Worm (Caenorhabditis elegans): ENCODE data around the gene ucr-2.2.

Gene ucr-2.2

ce11 chrX:15173303-15173904, at the start of gene ucr-2.2:
ucr-2.2 (plus strand) TSS chrX:15173904.
- TF ChIP-seq unc-3 (GFP tag; conservative IDR thresholded peaks at IDR 0.05): no peak
- no peak for TF ChIP-seq unc-3 (tag; optimal IDR thresholded peaks at IDR 0.05)
- no peak for TF ChIP-seq dmd-4 (tag; optimal IDR thresholded peaks at IDR 0.05; ENCODE audit: borderline replicate concordance)
- peak; percentile 33 for TF ChIP-seq unc-42 (tag; optimal IDR thresholded peaks at IDR 0.05)
- TF ChIP-seq sox-2 (GFP tag; IDR thresholded peaks at IDR 0.05): no peak
- TF ChIP-seq sox-4 (tag; optimal IDR thresholded peaks at IDR 0.05): peak; percentile 29
- no peak for TF ChIP-seq hlh-6 (tag; optimal IDR thresholded peaks at IDR 0.05)
- peak; percentile 45 for TF ChIP-seq tbx-2 (tag; optimal IDR thresholded peaks at IDR 0.05)
- no peak for TF ChIP-seq hlh-30 (tag; optimal IDR thresholded peaks at IDR 0.05; ENCODE audit: insufficient read depth)
- no peak for TF ChIP-seq ceh-24 (tag; optimal IDR thresholded peaks at IDR 0.05)
- TF ChIP-seq nhr-232 (tag; optimal IDR thresholded peaks at IDR 0.05): no peak
- TF ChIP-seq sdc-2 (tag; optimal IDR thresholded peaks at IDR 0.05): peak; percentile 22
- no peak for TF ChIP-seq pax-1 (tag; optimal IDR thresholded peaks at IDR 0.05)
- TF ChIP-seq madf-2 (tag; optimal IDR thresholded peaks at IDR 0.05): peak; percentile 52
- TF ChIP-seq ceh-31 (tag; optimal IDR thresholded peaks at IDR 0.05): no peak
- TF ChIP-seq ceh-34 (tag; optimal IDR thresholded peaks at IDR 0.05): no peak
- TF ChIP-seq ttx-3 (tag; optimal IDR thresholded peaks at IDR 0.05): no peak
- peak; percentile 33 for TF ChIP-seq unc-86 (tag; optimal IDR thresholded peaks at IDR 0.05)
- TF ChIP-seq ceh-9 (tag; optimal IDR thresholded peaks at IDR 0.05): no peak
- TF ChIP-seq ets-4 (tag; optimal IDR thresholded peaks at IDR 0.05): peak; percentile 8
- TF ChIP-seq zip-5 (tag; optimal IDR thresholded peaks at IDR 0.05): no peak
- peak; percentile 2 for TF ChIP-seq C38D4.7 (GFP tag; optimal IDR thresholded peaks at IDR 0.05)
- peak; percentile 27 for TF ChIP-seq ceh-14 (tag; optimal IDR thresholded peaks at IDR 0.05)
- TF ChIP-seq odd-2 (tag; optimal IDR thresholded peaks at IDR 0.05): no peak
- peak; percentile 32 for TF ChIP-seq che-1 (tag; optimal IDR thresholded peaks at IDR 0.05)
- no peak for TF ChIP-seq pros-1 (tag; optimal IDR thresholded peaks at IDR 0.05)
- TF ChIP-seq mec-3 (tag; optimal IDR thresholded peaks at IDR 0.05; ENCODE audit: borderline replicate concordance): no peak
- TF ChIP-seq T23F11.4 (GFP tag; optimal IDR thresholded peaks at IDR 0.05): no peak
- peak; percentile 11 for TF ChIP-seq ceh-6 (GFP tag; optimal IDR thresholded peaks at IDR 0.05)
- no peak for TF ChIP-seq elt-4 (tag; optimal IDR thresholded peaks at IDR 0.05)
- no peak for TF ChIP-seq elt-2 (tag; optimal IDR thresholded peaks at IDR 0.05)
- no peak for TF ChIP-seq ahr-1 (tag; optimal IDR thresholded peaks at IDR 0.05)
- no peak for TF ChIP-seq K02D7.2 (tag; optimal IDR thresholded peaks at IDR 0.05)
- no peak for TF ChIP-seq ceh-22 (tag; optimal IDR thresholded peaks at IDR 0.05)
- no peak for TF ChIP-seq lin-11 (tag; optimal IDR thresholded peaks at IDR 0.05)
- TF ChIP-seq nfya-1 (tag; optimal IDR thresholded peaks at IDR 0.05): peak; percentile 60
- no peak for TF ChIP-seq ceh-30 (tag; optimal IDR thresholded peaks at IDR 0.05)
- TF ChIP-seq pha-2 (tag; optimal IDR thresholded peaks at IDR 0.05): peak; percentile 9
- TF ChIP-seq pqm-1 (tag; optimal IDR thresholded peaks at IDR 0.05): no peak
- no peak for TF ChIP-seq fkh-6 (tag; optimal IDR thresholded peaks at IDR 0.05)
- TF ChIP-seq eyg-1 (tag; optimal IDR thresholded peaks at IDR 0.05): no peak
- TF ChIP-seq ama-1 (optimal IDR thresholded peaks at IDR 0.05): no peak
- no peak for TF ChIP-seq F13H6.1 (tag; optimal IDR thresholded peaks at IDR 0.05)
- peak; percentile 23 for TF ChIP-seq gmeb-2 (tag; optimal IDR thresholded peaks at IDR 0.05)
- TF ChIP-seq pha-4 (tag; optimal IDR thresholded peaks at IDR 0.05): no peak
- no peak for TF ChIP-seq nhr-11 (tag; optimal IDR thresholded peaks at IDR 0.05)
- TF ChIP-seq hlh-15 (tag; optimal IDR thresholded peaks at IDR 0.05): no peak
- peak; percentile 21 for TF ChIP-seq ztf-16 (tag; optimal IDR thresholded peaks at IDR 0.05)
- no peak for TF ChIP-seq hlh-8 (tag; optimal IDR thresholded peaks at IDR 0.05)
- TF ChIP-seq ref-2 (tag; optimal IDR thresholded peaks at IDR 0.05): peak; percentile 25
- no peak for TF ChIP-seq pag-3 (tag; optimal IDR thresholded peaks at IDR 0.05; ENCODE audit: borderline replicate concordance)
- no peak for TF ChIP-seq K09A11.1 (tag; optimal IDR thresholded peaks at IDR 0.05; ENCODE audit: insufficient read depth)
- no peak for TF ChIP-seq ceh-48 (tag; optimal IDR thresholded peaks at IDR 0.05)
- TF ChIP-seq ceh-19 (GFP tag; optimal IDR thresholded peaks at IDR 0.05): no peak

Data from whole organism, late embryonic.